Worm (Caenorhabditis elegans) whole organism, late embryonic: ENCODE measurements around the gene skr-21.

Experiments
- ama-1 ChIP-seq: fragments of 150-350 bp; optimal IDR thresholded peaks from 2 replicates; lab custom pipeline; 2014
- ceh-18 ChIP-seq: sonication (generic microtip); optimal IDR thresholded peaks from 2 replicates; lab custom pipeline; 2016; ENCODE audit warnings: missing genetic modification characterization, missing compliant biosample characterization
- ceh-19 ChIP-seq: fragments of 200-800 bp; sonication (Bioruptor generic); optimal IDR thresholded peaks from 2 replicates; lab custom pipeline; 2018; ENCODE audit warnings: mild to moderate bottlenecking, missing genetic modification characterization, missing compliant biosample characterization
- ceh-31 ChIP-seq: sonication (generic microtip); optimal IDR thresholded peaks from 2 replicates; lab custom pipeline; 2016; ENCODE audit warnings: missing genetic modification characterization, missing compliant biosample characterization
- che-1 ChIP-seq: sonication (generic microtip); optimal IDR thresholded peaks from 2 replicates; lab custom pipeline; 2016; ENCODE audit warnings: mild to moderate bottlenecking, missing genetic modification characterization, missing compliant biosample characterization
- nfya-1 ChIP-seq: sonication (generic microtip); optimal IDR thresholded peaks from 2 replicates; lab custom pipeline; 2017; ENCODE audit warnings: missing genetic modification characterization, mild to moderate bottlenecking, missing compliant biosample characterization, antibody characterized with exemption, moderate library complexity
- nhr-11 ChIP-seq: fragments of 150-350 bp; optimal IDR thresholded peaks from 2 replicates; lab custom pipeline; 2014; ENCODE audit warnings: missing biosample characterization, missing genetic modification characterization
- pax-1 ChIP-seq: fragments of 150-350 bp; optimal IDR thresholded peaks from 2 replicates; lab custom pipeline; 2014; ENCODE audit warnings: missing biosample characterization, missing genetic modification characterization
- pha-4 ChIP-seq: fragments of 150-350 bp; optimal IDR thresholded peaks from 2 replicates; lab custom pipeline; 2018; ENCODE audit warnings: missing biosample characterization, missing genetic modification reagents, missing genetic modification characterization
- pqm-1 ChIP-seq: sonication (generic microtip); optimal IDR thresholded peaks from 2 replicates; lab custom pipeline; 2016; ENCODE audit warnings: missing genetic modification characterization, missing compliant biosample characterization
- unc-42 ChIP-seq: sonication (generic microtip); optimal IDR thresholded peaks from 2 replicates; lab custom pipeline; 2016; ENCODE audit warnings: missing genotype, missing genetic modification characterization, missing compliant biosample characterization

DNA sequence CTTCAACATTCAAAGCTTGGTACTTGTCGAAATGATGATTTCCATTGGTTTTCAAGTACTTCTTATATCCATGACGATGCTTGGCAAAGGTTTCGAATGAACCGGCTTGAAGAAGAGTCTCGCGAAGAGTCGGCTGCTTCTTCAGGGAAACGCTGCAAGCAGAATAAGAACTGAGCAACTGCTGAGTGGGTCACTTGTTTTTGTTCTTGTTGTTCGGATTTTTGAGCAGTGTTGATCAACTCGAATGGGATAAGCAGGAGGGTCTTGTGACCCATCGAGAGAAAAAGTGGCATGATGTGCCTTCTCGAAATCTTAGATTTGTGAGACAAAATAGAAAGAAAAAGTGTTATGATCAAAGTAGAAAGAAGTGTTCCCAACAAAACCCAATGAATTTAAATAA lies 5.9 kb downstream of the skr-21 start:
- no peak for TF ChIP-seq ceh-19
- no peak for TF ChIP-seq pqm-1
- TF ChIP-seq nfya-1 (tag; lab: Kevin White, UChicago), result no peak
- no peak for TF ChIP-seq ceh-31 (tag; lab: Kevin White, UChicago)
- TF ChIP-seq nhr-11 (tag; lab: Kevin White, UChicago), result no peak
- TF ChIP-seq unc-42, result no peak
- TF ChIP-seq ceh-18 (tag; lab: Kevin White, UChicago), result no peak
- no peak for TF ChIP-seq ama-1 (lab: Kevin White, UChicago)
- TF ChIP-seq pax-1 (tag; lab: Kevin White, UChicago), result no peak
- no peak for TF ChIP-seq che-1 (tag; lab: Kevin White, UChicago)
- TF ChIP-seq pha-4 (tag; lab: Kevin White, UChicago), result no peak
